Worm (Caenorhabditis elegans) whole organism, midembryonic: ENCODE measurements around the gene best-12.

ENCODE experiments used
- T22C8.4 ChIP-seq: fragments of 200-800 bp; sonication (Bioruptor generic); IDR thresholded peaks from 2 replicates; pipeline ENCODE4 v1.3.6; 2022; ENCODE audit warnings: missing genetic modification characterization, missing compliant biosample characterization
- cog-1 ChIP-seq: sonication (generic microtip); optimal IDR thresholded peaks from 2 replicates; lab custom pipeline; 2016; ENCODE audit warnings: missing genetic modification characterization, missing compliant biosample characterization
- flt-1 ChIP-seq: fragments of 200-800 bp; sonication (Bioruptor generic); IDR thresholded peaks from 2 replicates; pipeline ENCODE4 v1.3.6; 2022; ENCODE audit warnings: missing genetic modification characterization, missing compliant biosample characterization
- klf-2 ChIP-seq: fragments of 200-800 bp; sonication (Bioruptor generic); conservative IDR thresholded peaks from 2 replicates; pipeline ENCODE4 v1.3.6; 2022; ENCODE audit warnings: missing genetic modification reagents, missing genetic modification characterization, missing compliant biosample characterization
- ref-1 ChIP-seq: fragments of 200-800 bp; sonication (Bioruptor generic); conservative IDR thresholded peaks from 2 replicates; pipeline ENCODE4 v1.3.6; 2022; ENCODE audit warnings: missing genetic modification reagents, missing genetic modification characterization, missing compliant biosample characterization
- tab-1 ChIP-seq: fragments of 200-800 bp; sonication (Bioruptor generic); IDR thresholded peaks from 2 replicates; pipeline ENCODE4 v1.3.6; 2022; ENCODE audit warnings: missing genetic modification characterization, missing compliant biosample characterization
- ztf-23 ChIP-seq: fragments of 200-800 bp; sonication (Bioruptor generic); IDR thresholded peaks from 2 replicates; pipeline ENCODE4 v1.3.6; 2022; ENCODE audit warnings: missing genetic modification reagents, missing genetic modification characterization, missing compliant biosample characterization

- no peak for TF ChIP-seq flt-1 (GFP tag; lab: Robert Waterston, UW)
- TF ChIP-seq tab-1 (GFP tag; lab: Robert Waterston, UW), result no peak
- TF ChIP-seq klf-2 (GFP tag; lab: Robert Waterston, UW), result no peak
- no peak for TF ChIP-seq T22C8.4 (GFP tag; lab: Robert Waterston, UW)
- no peak for TF ChIP-seq ztf-23 (GFP tag; lab: Robert Waterston, UW)
- TF ChIP-seq cog-1, result no peak
- TF ChIP-seq ref-1 (GFP tag; lab: Robert Waterston, UW), result no peak
Observed at ce11 chrV:16061993-16062392, 12.7 kb downstream of the best-12 start, which contains the start of gene fbxa-100.
